Fruit fly (Drosophila melanogaster) whole organism, embryonic: ENCODE measurements around the gene Nup107.
A peak's percentile ranks its signal among the peaks of the same experiment; 100 is the strongest.

Experiments
- Atf6 ChIP-seq: fragments of 200-800 bp; sonication (Bioruptor generic); IDR thresholded peaks from 2 replicates; pipeline ENCODE4 v1.3.6; 2022; ENCODE audit warnings: missing biosample characterization, missing genetic modification characterization
- Bgb ChIP-seq: fragments of 200-800 bp; sonication (Bioruptor generic); IDR thresholded peaks from 2 replicates; pipeline ENCODE4 v1.3.6; 2022; ENCODE audit warnings: missing biosample characterization, missing genetic modification characterization; ENCODE audit not compliant: partially characterized antibody
- C15 ChIP-seq: fragments of 200-800 bp; sonication (Bioruptor generic); IDR thresholded peaks from 3 replicates; pipeline ENCODE4 v1.3.6; 2022; ENCODE audit warnings: missing biosample characterization, missing genetic modification characterization
- CG11504 ChIP-seq: fragments of 200-800 bp; sonication (Bioruptor generic); optimal IDR thresholded peaks from 3 replicates; lab custom pipeline; 2019; ENCODE audit warnings: missing biosample characterization, mild to moderate bottlenecking, missing genetic modification characterization, moderate library complexity
- CG12769 ChIP-seq: fragments of 200-800 bp; sonication (Bioruptor generic); optimal IDR thresholded peaks from 2 replicates; lab custom pipeline; 2019; ENCODE audit warnings: missing biosample characterization, mild to moderate bottlenecking, missing genetic modification characterization, moderate library complexity
- CG13287 ChIP-seq: fragments of 200-800 bp; sonication (Bioruptor generic); IDR thresholded peaks from 2 replicates; pipeline ENCODE4 v1.3.6; 2022; ENCODE audit warnings: missing biosample characterization, missing genetic modification characterization; ENCODE audit not compliant: partially characterized antibody
- CG14965 ChIP-seq: fragments of 200-800 bp; sonication (Bioruptor generic); optimal IDR thresholded peaks from 2 replicates; lab custom pipeline; 2016; ENCODE audit warnings: missing biosample characterization, missing genetic modification characterization, borderline replicate concordance
- CG1529 ChIP-seq: fragments of 200-800 bp; sonication (Bioruptor generic); optimal IDR thresholded peaks from 3 replicates; lab custom pipeline; 2018; ENCODE audit warnings: missing biosample characterization, missing genetic modification characterization
- CG15514 ChIP-seq: fragments of 200-800 bp; sonication (Bioruptor generic); optimal IDR thresholded peaks from 3 replicates; lab custom pipeline; 2017; ENCODE audit warnings: missing biosample characterization, missing genetic modification characterization, mild to moderate bottlenecking, moderate library complexity, missing genetic modification reagents
- CG15601 ChIP-seq: fragments of 200-800 bp; sonication (Bioruptor generic); optimal IDR thresholded peaks from 3 replicates; lab custom pipeline; 2019; ENCODE audit warnings: missing biosample characterization, mild to moderate bottlenecking, missing genetic modification characterization, moderate library complexity
- CG1603 ChIP-seq: fragments of 200-800 bp; sonication (Bioruptor generic); optimal IDR thresholded peaks from 2 replicates; lab custom pipeline; 2019; ENCODE audit warnings: missing biosample characterization, mild to moderate bottlenecking, missing genetic modification characterization, moderate library complexity
- CG1647 ChIP-seq: fragments of 200-800 bp; sonication (Bioruptor generic); optimal IDR thresholded peaks from 3 replicates; lab custom pipeline; 2016; ENCODE audit warnings: missing biosample characterization, missing genetic modification characterization
- CG17359 ChIP-seq: fragments of 200-800 bp; sonication (Bioruptor generic); optimal IDR thresholded peaks from 3 replicates; lab custom pipeline; 2018; ENCODE audit warnings: missing biosample characterization, mild to moderate bottlenecking, missing genetic modification characterization, moderate library complexity
- CG18476 ChIP-seq: fragments of 200-800 bp; sonication (Bioruptor generic); optimal IDR thresholded peaks from 2 replicates; lab custom pipeline; 2016; ENCODE audit warnings: missing biosample characterization, mild to moderate bottlenecking, missing genetic modification characterization
- CG2116 ChIP-seq: fragments of 200-800 bp; sonication (Bioruptor generic); optimal IDR thresholded peaks from 3 replicates; lab custom pipeline; 2018; ENCODE audit warnings: missing biosample characterization, mild to moderate bottlenecking, missing genetic modification characterization
- CG2129 ChIP-seq: fragments of 200-800 bp; sonication (Bioruptor generic); IDR thresholded peaks from 2 replicates; pipeline ENCODE4 v1.3.6; 2022; ENCODE audit warnings: missing biosample characterization, missing genetic modification characterization; ENCODE audit not compliant: partially characterized antibody
- CG34224 ChIP-seq: fragments of 200-800 bp; sonication (Bioruptor generic); IDR thresholded peaks from 3 replicates; pipeline ENCODE4 v1.3.6; 2022; ENCODE audit warnings: missing biosample characterization, missing genetic modification characterization; ENCODE audit not compliant: partially characterized antibody
- CG4328 ChIP-seq: fragments of 200-800 bp; sonication (Bioruptor generic); optimal IDR thresholded peaks from 3 replicates; lab custom pipeline; 2017; ENCODE audit warnings: missing biosample characterization, missing genetic modification reagents, missing genetic modification characterization
- CG4424 ChIP-seq: fragments of 200-800 bp; sonication (Bioruptor generic); optimal IDR thresholded peaks from 3 replicates; lab custom pipeline; 2016; ENCODE audit warnings: missing biosample characterization, missing genetic modification characterization
- CG4617 ChIP-seq: fragments of 200-800 bp; sonication (Bioruptor generic); optimal IDR thresholded peaks from 3 replicates; lab custom pipeline; 2016; ENCODE audit warnings: missing biosample characterization, missing genetic modification characterization, borderline replicate concordance
- CG6791 ChIP-seq: fragments of 200-800 bp; sonication (Bioruptor generic); IDR thresholded peaks from 3 replicates; pipeline ENCODE4 v1.3.6; 2022; ENCODE audit warnings: missing biosample characterization, missing genetic modification characterization; ENCODE audit not compliant: partially characterized antibody
- D19A ChIP-seq: fragments of 200-800 bp; optimal IDR thresholded peaks from 3 replicates; lab custom pipeline; 2019; ENCODE audit warnings: missing biosample characterization, mild to moderate bottlenecking, missing genetic modification characterization, moderate library complexity
- Dfd ChIP-seq, 2 experiments: fragments of >200 bp; optimal IDR thresholded peaks; 2 replicates each; lab custom pipeline; 2017; ENCODE audit warnings: missing biosample characterization in 2 of 2, missing genetic modification characterization in 2 of 2
- Dll ChIP-seq: fragments of 200-800 bp; sonication (Bioruptor generic); IDR thresholded peaks from 4 replicates; pipeline ENCODE4 v1.3.6; 2022; ENCODE audit warnings: missing biosample characterization, missing genetic modification characterization; ENCODE audit not compliant: partially characterized antibody
- Dp ChIP-seq: fragments of 200-800 bp; sonication (Bioruptor generic); optimal IDR thresholded peaks from 2 replicates; lab custom pipeline; 2018; ENCODE audit warnings: missing biosample characterization, mild to moderate bottlenecking, missing genetic modification characterization, moderate library complexity
- Eip74EF ChIP-seq, 2 experiments: fragments of 200-800 bp in 1 of 2; fragments of >200 bp in 1 of 2; sonication (Bioruptor generic) in 1 of 2; optimal IDR thresholded peaks; 2 replicates each; lab custom pipeline; 2017 to 2019; ENCODE audit warnings: missing biosample characterization in 2 of 2, missing genetic modification characterization in 2 of 2, mild to moderate bottlenecking in 1 of 2, moderate library complexity in 1 of 2
- Ets97D ChIP-seq: fragments of 200-800 bp; sonication (Bioruptor generic); optimal IDR thresholded peaks from 3 replicates; lab custom pipeline; 2016; ENCODE audit warnings: missing biosample characterization, missing genetic modification characterization
- HLH4C ChIP-seq: fragments of 200-800 bp; sonication (Bioruptor generic); IDR thresholded peaks from 3 replicates; pipeline ENCODE4 v1.3.6; 2022; ENCODE audit warnings: missing biosample characterization, missing genetic modification characterization; ENCODE audit not compliant: partially characterized antibody
- Hmr ChIP-seq: fragments of 200-800 bp; sonication (Bioruptor generic); optimal IDR thresholded peaks from 3 replicates; lab custom pipeline; 2017; ENCODE audit warnings: mild to moderate bottlenecking, missing biosample characterization, missing genetic modification reagents, missing genetic modification characterization
- MESR4 ChIP-seq: fragments of 200-800 bp; sonication (Bioruptor generic); optimal IDR thresholded peaks from 2 replicates; lab custom pipeline; 2018; ENCODE audit warnings: missing biosample characterization, mild to moderate bottlenecking, missing genetic modification characterization, moderate library complexity
- Mrtf ChIP-seq: fragments of 200-800 bp; sonication (Bioruptor generic); IDR thresholded peaks from 3 replicates; pipeline ENCODE4 v1.3.6; 2022; ENCODE audit warnings: missing biosample characterization, missing genetic modification characterization
- NC2α ChIP-seq: fragments of 200-800 bp; sonication (Bioruptor generic); optimal IDR thresholded peaks from 2 replicates; lab custom pipeline; 2016; ENCODE audit warnings: missing biosample characterization, missing genetic modification characterization
- Oli ChIP-seq: fragments of 200-800 bp; sonication (Bioruptor generic); optimal IDR thresholded peaks from 2 replicates; lab custom pipeline; 2018; ENCODE audit warnings: missing biosample characterization, mild to moderate bottlenecking, missing genetic modification characterization, moderate library complexity
- Sry-β ChIP-seq: fragments of 200-800 bp; sonication (Bioruptor generic); optimal IDR thresholded peaks from 2 replicates; lab custom pipeline; 2018; ENCODE audit warnings: missing biosample characterization, mild to moderate bottlenecking, missing genetic modification characterization, moderate library complexity
- croc ChIP-seq: fragments of 200-800 bp; sonication (Bioruptor generic); conservative IDR thresholded peaks from 3 replicates; pipeline ENCODE4 v1.3.6; 2022; ENCODE audit warnings: missing biosample characterization, missing genetic modification characterization
- crp ChIP-seq, 2 experiments: fragments of 200-800 bp; sonication (Bioruptor generic); optimal IDR thresholded peaks; 2 replicates in 1 of 2; 3 replicates in 1 of 2; lab custom pipeline; 2017; ENCODE audit warnings: missing biosample characterization in 2 of 2, missing genetic modification characterization in 2 of 2, mild to moderate bottlenecking in 1 of 2, moderate library complexity in 1 of 2
- gfzf ChIP-seq: fragments of 200-800 bp; sonication (Bioruptor generic); optimal IDR thresholded peaks from 2 replicates; lab custom pipeline; 2016; ENCODE audit warnings: missing biosample characterization, mild to moderate bottlenecking, missing genetic modification characterization, moderate library complexity
- hbn ChIP-seq: fragments of 200-800 bp; sonication (Bioruptor generic); IDR thresholded peaks from 2 replicates; pipeline ENCODE4 v1.3.6; 2022; ENCODE audit warnings: missing biosample characterization, missing genetic modification characterization; ENCODE audit not compliant: partially characterized antibody
- nmo ChIP-seq: fragments of 200-800 bp; sonication (Bioruptor generic); optimal IDR thresholded peaks from 2 replicates; lab custom pipeline; 2018; ENCODE audit warnings: missing biosample characterization, mild to moderate bottlenecking, missing genetic modification characterization, moderate library complexity
- pita ChIP-seq: fragments of 200-800 bp; sonication (Bioruptor generic); optimal IDR thresholded peaks from 2 replicates; lab custom pipeline; 2017; ENCODE audit warnings: missing biosample characterization, mild to moderate bottlenecking, missing genetic modification characterization
- row ChIP-seq: fragments of 200-800 bp; sonication (Bioruptor generic); IDR thresholded peaks from 3 replicates; pipeline ENCODE4 v1.3.6; 2022; ENCODE audit warnings: missing biosample characterization, missing genetic modification characterization
- sens ChIP-seq: fragments of 200-800 bp; sonication (Bioruptor generic); peaks from one replicate; lab custom pipeline; 2016; ENCODE audit warnings: missing biosample characterization, missing genetic modification characterization
- sisA ChIP-seq: fragments of 200-800 bp; sonication (Bioruptor generic); IDR thresholded peaks from 2 replicates; pipeline ENCODE4 v1.3.6; 2022; ENCODE audit warnings: missing biosample characterization, missing genetic modification characterization
- tap ChIP-seq: fragments of 200-800 bp; optimal IDR thresholded peaks from 3 replicates; lab custom pipeline; 2019; ENCODE audit warnings: missing biosample characterization, mild to moderate bottlenecking, missing genetic modification characterization, moderate library complexity
- twi ChIP-seq: fragments of 200-800 bp; optimal IDR thresholded peaks from 2 replicates; lab custom pipeline; 2019; ENCODE audit warnings: missing biosample characterization, mild to moderate bottlenecking, missing genetic modification characterization, moderate library complexity
- unc-4 ChIP-seq: fragments of 200-800 bp; sonication (Bioruptor generic); IDR thresholded peaks from 2 replicates; pipeline ENCODE4 v1.3.6; 2022; ENCODE audit warnings: missing biosample characterization, missing genetic modification characterization; ENCODE audit not compliant: partially characterized antibody
- vnd ChIP-seq: fragments of 200-800 bp; sonication (Bioruptor generic); IDR thresholded peaks from 3 replicates; pipeline ENCODE4 v1.3.6; 2022; ENCODE audit warnings: missing biosample characterization, missing genetic modification characterization; ENCODE audit not compliant: partially characterized antibody
- zen2 ChIP-seq: fragments of 200-800 bp; sonication (Bioruptor generic); IDR thresholded peaks from 3 replicates; pipeline ENCODE4 v1.3.6; 2022; ENCODE audit warnings: missing biosample characterization, missing genetic modification characterization; ENCODE audit not compliant: partially characterized antibody

The Nup107 gene

dm6 chr2L:10729955-10730354 is 5.9 kb downstream of the Nup107 start, which contains the start of gene CG17118:
TSS of gene CG17118 (plus strand) at chr2L:10730255.
- TF ChIP-seq Oli (tag; lab: Kevin White, UChicago): no peak
- no peak for TF ChIP-seq CG4328 (GFP tag; lab: Kevin White, UChicago)
- TF ChIP-seq row (GFP tag; lab: Robert Waterston, UW): no peak
- TF ChIP-seq CG17359 (tag; lab: Kevin White, UChicago): no peak
- no peak for TF ChIP-seq CG18476 (GFP tag; lab: Kevin White, UChicago)
- no peak for TF ChIP-seq NC2α (GFP tag; lab: Kevin White, UChicago)
- no peak for TF ChIP-seq sisA (GFP tag; lab: Robert Waterston, UW)
- TF ChIP-seq twi (tag; lab: Kevin White, UChicago): no peak
- no peak for TF ChIP-seq CG4424
- no peak for TF ChIP-seq tap
- no peak for TF ChIP-seq CG1529
- no peak for TF ChIP-seq Atf6
- no peak for TF ChIP-seq CG11504 (tag; lab: Kevin White, UChicago)
- no peak for TF ChIP-seq CG12769
- TF ChIP-seq, all 482 proteins: peak for 0

dm6 chr2L:10728751-10729150 is 7.1 kb downstream of the Nup107 start, which contains the start of gene CG6443:
TSS of gene CG6443 (plus strand) at chr2L:10728978.
- TF ChIP-seq pita (GFP tag; lab: Kevin White, UChicago) (no peak), Dp (peak; percentile 86), croc (GFP tag; lab: Robert Waterston, UW) (no peak), HLH4C (peak; percentile 65), unc-4 (peak; percentile 84), CG13287 (GFP tag; lab: Robert Waterston, UW) (peak; percentile 90), Sry-β (GFP tag; lab: Kevin White, UChicago) (no peak), C15 (GFP tag; lab: Robert Waterston, UW) (no peak), hbn (GFP tag; lab: Robert Waterston, UW) (peak; percentile 80), zen2 (GFP tag; lab: Robert Waterston, UW) (peak; percentile 8; the same call in 1 of the 3 replicates), CG15514 (GFP tag; lab: Kevin White, UChicago) (peak; percentile 68), CG14965 (GFP tag; lab: Kevin White, UChicago) (no peak), gfzf (peak; percentile 15), Ets97D (GFP tag; lab: Kevin White, UChicago) (peak; percentile 31), Dll (GFP tag; lab: Robert Waterston, UW) (peak; percentile 89), Bgb (GFP tag; lab: Robert Waterston, UW) (peak; percentile 75), CG6791 (GFP tag; lab: Robert Waterston, UW) (peak; percentile 74), CG1647 (GFP tag; lab: Kevin White, UChicago) (no peak), vnd (peak; percentile 58; the same call in 1 of the 3 replicates), CG15601 (tag; lab: Kevin White, UChicago) (peak; percentile 16), CG4617 (GFP tag; lab: Kevin White, UChicago) (peak; percentile 11), nmo (GFP tag; lab: Kevin White, UChicago) (peak; percentile 37), CG2116 (GFP tag; lab: Kevin White, UChicago) (peak; percentile 73), D19A (no peak), CG1603 (tag; lab: Kevin White, UChicago) (peak; percentile 27), CG2129 (GFP tag; lab: Robert Waterston, UW) (peak; percentile 39; the same call in 1 of the 2 replicates), MESR4 (GFP tag; lab: Kevin White, UChicago) (peak; percentile 30), CG34224 (peak; percentile 87), Dfd (GFP tag; optimal IDR thresholded peaks at IDR 0.05; lab: Kevin White, UChicago) (no peak), Hmr (GFP tag; lab: Kevin White, UChicago) (no peak), Mrtf (GFP tag; lab: Robert Waterston, UW) (no peak), sens (peak; percentile 63), crp (GFP tag; optimal IDR thresholded peaks at IDR 0.05; lab: Kevin White, UChicago) (peak; percentile 67 to 91), Eip74EF (GFP tag; optimal IDR thresholded peaks at IDR 0.05; lab: Kevin White, UChicago) (no peak)
